Worm (Caenorhabditis elegans) whole organism, young adult: Measurements from ENCODE around the gene F25A2.1.

Experiments used
- B0336.3 ChIP-seq: fragments of 200-800 bp; sonication (Bioruptor generic); IDR thresholded peaks from 2 replicates; pipeline ENCODE4 v1.3.6; 2022; ENCODE audit warnings: missing genetic modification characterization, missing compliant biosample characterization
- F55B11.4 ChIP-seq: sonication (generic microtip); optimal IDR thresholded peaks from 2 replicates; lab custom pipeline; 2016; ENCODE audit warnings: missing compliant biosample characterization, missing genetic modification characterization, borderline replicate concordance; ENCODE audit not compliant: insufficient read depth
- K11D2.4 ChIP-seq: fragments of 200-800 bp; sonication (Bioruptor generic); IDR thresholded peaks from 2 replicates; pipeline ENCODE4 v1.3.6; 2022; ENCODE audit warnings: missing genetic modification reagents, missing genetic modification characterization, missing compliant biosample characterization
- K12H6.12 ChIP-seq: fragments of 200-800 bp; sonication (Bioruptor generic); optimal IDR thresholded peaks from 2 replicates; lab custom pipeline; 2018; ENCODE audit warnings: mild to moderate bottlenecking, missing genetic modification characterization, missing compliant biosample characterization
- T07F8.4 ChIP-seq: sonication (generic microtip); optimal IDR thresholded peaks from 2 replicates; lab custom pipeline; 2016; ENCODE audit warnings: mild to moderate bottlenecking, missing genetic modification characterization, moderate library complexity, missing compliant biosample characterization
- T26A5.8 ChIP-seq: sonication (generic microtip); optimal IDR thresholded peaks from 2 replicates; lab custom pipeline; 2016; ENCODE audit warnings: missing genetic modification characterization, missing compliant biosample characterization
- akir-1 ChIP-seq: fragments of 200-800 bp; sonication (Bioruptor generic); optimal IDR thresholded peaks from 2 replicates; lab custom pipeline; 2018; ENCODE audit warnings: mild to moderate bottlenecking, missing genetic modification characterization, moderate library complexity, missing compliant biosample characterization
- aptf-2 ChIP-seq: fragments of 200-800 bp; sonication (Bioruptor generic); conservative IDR thresholded peaks from 2 replicates; pipeline ENCODE4 v1.3.6; 2022; ENCODE audit warnings: missing genetic modification reagents, missing genetic modification characterization, missing compliant biosample characterization
- athp-1 ChIP-seq: sonication (generic microtip); optimal IDR thresholded peaks from 2 replicates; lab custom pipeline; 2017; ENCODE audit warnings: mild to moderate bottlenecking, missing genetic modification characterization, missing compliant biosample characterization
- ceh-100 ChIP-seq: fragments of 200-800 bp; sonication (Bioruptor generic); IDR thresholded peaks from 2 replicates; pipeline ENCODE4 v1.3.6; 2022; ENCODE audit warnings: missing genetic modification reagents, missing genetic modification characterization, missing compliant biosample characterization
- ceh-58 ChIP-seq: fragments of 200-800 bp; sonication (Bioruptor generic); IDR thresholded peaks from 2 replicates; pipeline ENCODE4 v1.3.6; 2022; ENCODE audit warnings: missing genetic modification characterization, missing compliant biosample characterization
- ceh-79 ChIP-seq: sonication (generic microtip); optimal IDR thresholded peaks from 2 replicates; lab custom pipeline; 2017; ENCODE audit warnings: mild to moderate bottlenecking, missing genetic modification characterization, missing compliant biosample characterization
- chd-7 ChIP-seq: sonication (generic microtip); optimal IDR thresholded peaks from 2 replicates; lab custom pipeline; 2016; ENCODE audit warnings: mild to moderate bottlenecking, missing genetic modification characterization, moderate library complexity, missing compliant biosample characterization
- die-1 ChIP-seq: sonication (generic microtip); optimal IDR thresholded peaks from 2 replicates; lab custom pipeline; 2016; ENCODE audit warnings: missing genotype, mild to moderate bottlenecking, missing genetic modification characterization, missing compliant biosample characterization
- dox-1 ChIP-seq: fragments of 200-800 bp; sonication (Bioruptor generic); IDR thresholded peaks from 2 replicates; pipeline ENCODE4 v1.3.6; 2022; ENCODE audit warnings: missing genetic modification reagents, missing genetic modification characterization, missing compliant biosample characterization
- egl-44 ChIP-seq: fragments of 200-800 bp; sonication (Bioruptor generic); IDR thresholded peaks from 2 replicates; pipeline ENCODE4 v1.3.6; 2022; ENCODE audit warnings: missing genetic modification reagents, missing genetic modification characterization, missing compliant biosample characterization
- fkh-3 ChIP-seq: sonication (generic microtip); optimal IDR thresholded peaks from 2 replicates; lab custom pipeline; 2016; ENCODE audit warnings: mild to moderate bottlenecking, missing genetic modification characterization, missing compliant biosample characterization
- him-1 ChIP-seq: sonication (generic microtip); optimal IDR thresholded peaks from 2 replicates; lab custom pipeline; 2016; ENCODE audit warnings: missing genotype, missing genetic modification reagents, missing genetic modification characterization, missing compliant biosample characterization
- hmg-1.2 ChIP-seq: fragments of 200-800 bp; sonication (Bioruptor generic); IDR thresholded peaks from 2 replicates; pipeline ENCODE4 v1.3.6; 2022; ENCODE audit warnings: missing genetic modification reagents, missing genetic modification characterization, missing compliant biosample characterization
- hmg-20 ChIP-seq: fragments of 200-800 bp; sonication (Bioruptor generic); IDR thresholded peaks from 2 replicates; pipeline ENCODE4 v1.3.6; 2022; ENCODE audit warnings: missing genetic modification reagents, missing genetic modification characterization, missing compliant biosample characterization
- let-526 ChIP-seq: fragments of 200-800 bp; sonication (Bioruptor generic); IDR thresholded peaks from 2 replicates; pipeline ENCODE4 v1.3.6; 2022; ENCODE audit warnings: missing genetic modification reagents, missing genetic modification characterization, missing compliant biosample characterization
- lin-35 ChIP-seq, 3 experiments: fragments of 150-350 bp in 2 of 3; sonication (generic microtip) in 1 of 3; optimal IDR thresholded peaks; 2 replicates each; lab custom pipeline; 2014 to 2018; ENCODE audit warnings: missing biosample characterization in 3 of 3, missing genetic modification characterization in 3 of 3, missing genetic modification reagents in 3 of 3
- lir-1 ChIP-seq: fragments of 200-800 bp; sonication (Bioruptor generic); conservative IDR thresholded peaks from 2 replicates; pipeline ENCODE4 v1.3.6; 2022; ENCODE audit warnings: missing genetic modification reagents, missing genetic modification characterization, missing compliant biosample characterization
- lsy-27 ChIP-seq: sonication (generic microtip); optimal IDR thresholded peaks from 2 replicates; lab custom pipeline; 2017; ENCODE audit warnings: missing genetic modification characterization, mild to moderate bottlenecking, missing compliant biosample characterization, antibody characterized with exemption, missing genotype, borderline replicate concordance; ENCODE audit not compliant: insufficient read depth
- mcd-1 ChIP-seq: fragments of 200-800 bp; sonication (Bioruptor generic); IDR thresholded peaks from 2 replicates; pipeline ENCODE4 v1.3.6; 2022; ENCODE audit warnings: missing genetic modification reagents, missing genetic modification characterization, missing compliant biosample characterization
- mel-28 ChIP-seq: sonication (generic microtip); optimal IDR thresholded peaks from 2 replicates; lab custom pipeline; 2016; ENCODE audit warnings: borderline replicate concordance, mild to moderate bottlenecking, missing genetic modification characterization, missing compliant biosample characterization
- nfya-1 ChIP-seq: sonication (generic microtip); optimal IDR thresholded peaks from 2 replicates; lab custom pipeline; 2017; ENCODE audit warnings: antibody characterized with exemption, missing compliant biosample characterization, missing genetic modification characterization, borderline replicate concordance; ENCODE audit not compliant: insufficient read depth
- nfyb-1 ChIP-seq: fragments of 200-800 bp; sonication (Bioruptor generic); IDR thresholded peaks from 2 replicates; pipeline ENCODE4 v1.3.6; 2022; ENCODE audit warnings: missing genetic modification reagents, missing genetic modification characterization, missing compliant biosample characterization
- nhr-179 ChIP-seq: sonication (generic microtip); optimal IDR thresholded peaks from 2 replicates; lab custom pipeline; 2016; ENCODE audit warnings: mild to moderate bottlenecking, missing genetic modification characterization, missing compliant biosample characterization
- nhr-80 ChIP-seq: sonication (generic microtip); optimal IDR thresholded peaks from 2 replicates; lab custom pipeline; 2016; ENCODE audit warnings: missing genetic modification characterization, missing compliant biosample characterization
- nhr-90 ChIP-seq: sonication (generic microtip); optimal IDR thresholded peaks from 2 replicates; lab custom pipeline; 2016; ENCODE audit warnings: missing genotype, mild to moderate bottlenecking, missing genetic modification characterization, missing compliant biosample characterization
- pbrm-1 ChIP-seq: fragments of 200-800 bp; sonication (Bioruptor generic); IDR thresholded peaks from 2 replicates; pipeline ENCODE4 v1.3.6; 2022; ENCODE audit warnings: missing genetic modification reagents, missing genetic modification characterization, missing compliant biosample characterization
- pha-4 ChIP-seq: fragments of 150-350 bp; sonication (generic microtip); optimal IDR thresholded peaks from 2 replicates; lab custom pipeline; 2014; ENCODE audit warnings: missing biosample characterization, missing genetic modification reagents, missing genetic modification characterization
- rec-8 ChIP-seq, 2 experiments: sonication (generic microtip); optimal IDR thresholded peaks; 2 replicates each; lab custom pipeline; 2016; ENCODE audit warnings: mild to moderate bottlenecking in 2 of 2, missing genetic modification characterization in 2 of 2, missing genetic modification reagents in 2 of 2, missing genotype in 2 of 2, missing biosample characterization in 1 of 2, missing compliant biosample characterization in 1 of 2, moderate library complexity in 1 of 2
- sea-2 ChIP-seq: fragments of 200-800 bp; sonication (Bioruptor generic); IDR thresholded peaks from 2 replicates; pipeline ENCODE4 v1.3.6; 2022; ENCODE audit warnings: missing genetic modification characterization, missing compliant biosample characterization
- snpc-3.4 ChIP-seq: sonication (generic microtip); optimal IDR thresholded peaks from 2 replicates; lab custom pipeline; 2017; ENCODE audit warnings: missing genetic modification characterization, mild to moderate bottlenecking, missing compliant biosample characterization, antibody characterized with exemption, moderate library complexity, missing genotype, missing genetic modification reagents
- sptf-2 ChIP-seq: fragments of 200-800 bp; sonication (Bioruptor generic); optimal IDR thresholded peaks from 2 replicates; lab custom pipeline; 2018; ENCODE audit warnings: mild to moderate bottlenecking, missing genetic modification characterization, missing compliant biosample characterization
- tbp1 ChIP-seq: fragments of 200-800 bp; sonication (Bioruptor generic); optimal IDR thresholded peaks from 2 replicates; lab custom pipeline; 2018; ENCODE audit warnings: mild to moderate bottlenecking, missing genetic modification characterization, missing compliant biosample characterization
- tlf-1 ChIP-seq: fragments of 200-800 bp; sonication (Bioruptor generic); optimal IDR thresholded peaks from 2 replicates; lab custom pipeline; 2018; ENCODE audit warnings: mild to moderate bottlenecking, missing genetic modification characterization, missing compliant biosample characterization
- unc-62 ChIP-seq: fragments of 150-350 bp; optimal IDR thresholded peaks from 2 replicates; lab custom pipeline; 2014; ENCODE audit warnings: missing biosample characterization, missing genetic modification reagents, missing genetic modification characterization
- zfh-2 ChIP-seq: fragments of 200-800 bp; sonication (Bioruptor generic); conservative IDR thresholded peaks from 2 replicates; pipeline ENCODE4 v1.3.6; 2022; ENCODE audit warnings: missing genetic modification reagents, missing genetic modification characterization, missing compliant biosample characterization
- ztf-28 ChIP-seq: fragments of 200-800 bp; sonication (Bioruptor generic); IDR thresholded peaks from 2 replicates; pipeline ENCODE4 v1.3.6; 2022; ENCODE audit warnings: missing genetic modification reagents, missing genetic modification characterization, missing compliant biosample characterization
- ztf-6 ChIP-seq: fragments of 200-800 bp; sonication (Bioruptor generic); IDR thresholded peaks from 2 replicates; pipeline ENCODE4 v1.3.6; 2022; ENCODE audit warnings: missing genetic modification reagents, missing genetic modification characterization, missing compliant biosample characterization

The F25A2.1 gene

ce11 chrV:1149734-1150669, 29.4 kb upstream of the F25A2.1 start:
- TF ChIP-seq mel-28 (tag; lab: Kevin White, UChicago) (no peak), zfh-2 (GFP tag; lab: Robert Waterston, UW) (0 out of 2 replicates have a peak, but pooled peaks have one; percentile 17), tlf-1 (GFP tag; lab: Kevin White, UChicago) (no peak)

ce11 chrV:1151324-1151742, 28.0 kb upstream of the F25A2.1 start:
- peak; percentile 92 for TF ChIP-seq hmg-20 (GFP tag; lab: Robert Waterston, UW)
- TF ChIP-seq ztf-6 (GFP tag; lab: Robert Waterston, UW), result peak; percentile 97
- no peak for TF ChIP-seq F55B11.4 (tag; lab: Kevin White, UChicago)
- no peak for TF ChIP-seq pha-4 (tag; lab: Kevin White, UChicago)
- peak; percentile 97 for TF ChIP-seq athp-1 (tag; lab: Kevin White, UChicago)
- TF ChIP-seq lir-1, result peak; percentile 92
- no peak for TF ChIP-seq akir-1 (GFP tag; lab: Kevin White, UChicago)
- TF ChIP-seq snpc-3.4 (tag; lab: Kevin White, UChicago), result no peak
- peak; percentile 83 for TF ChIP-seq sptf-2 (GFP tag; lab: Kevin White, UChicago)
- TF ChIP-seq nhr-90, result peak; percentile 98
- no peak for TF ChIP-seq lsy-27 (tag; lab: Kevin White, UChicago)
- TF ChIP-seq tbp1, result peak; percentile 77
- TF ChIP-seq mel-28 (tag; lab: Kevin White, UChicago), result peak; percentile 81
- TF ChIP-seq die-1, result peak; percentile 81
- TF ChIP-seq fkh-3 (tag; lab: Kevin White, UChicago), result peak; percentile 61
- TF ChIP-seq nhr-179 (tag; lab: Kevin White, UChicago), result peak; percentile 72
- peak; percentile 100 for TF ChIP-seq nhr-80 (tag; lab: Kevin White, UChicago)
- TF ChIP-seq let-526, result peak; percentile 96
- TF ChIP-seq nfya-1, result no peak
- TF ChIP-seq T26A5.8 (tag; lab: Kevin White, UChicago), result no peak
- TF ChIP-seq rec-8 (tag; optimal IDR thresholded peaks at IDR 0.05; lab: Kevin White, UChicago), result no peak
- TF ChIP-seq ztf-28 (GFP tag; lab: Robert Waterston, UW), result 0 out of 2 replicates have a peak, but pooled peaks have one; percentile 51
- TF ChIP-seq pbrm-1 (GFP tag; lab: Robert Waterston, UW), result peak; percentile 99
- TF ChIP-seq dox-1 (GFP tag; lab: Robert Waterston, UW), result peak; percentile 99
- TF ChIP-seq K12H6.12 (tag; lab: Kevin White, UChicago), result peak; percentile 100
- peak; percentile 98 for TF ChIP-seq nfyb-1
- peak; percentile 96 for TF ChIP-seq sea-2
- TF ChIP-seq unc-62 (GFP tag; lab: Kevin White, UChicago), result no peak
- TF ChIP-seq ceh-58 (GFP tag; lab: Robert Waterston, UW), result 0 out of 2 replicates have a peak, but pooled peaks have one; percentile 69
- TF ChIP-seq K11D2.4 (GFP tag; lab: Robert Waterston, UW), result peak; percentile 99
- TF ChIP-seq lin-35 (GFP tag; optimal IDR thresholded peaks at IDR 0.05; lab: Kevin White, UChicago), result peak in 2 of 3 experiments; percentile 19 to 96
- peak; percentile 93 for TF ChIP-seq hmg-1.2 (GFP tag; lab: Robert Waterston, UW)
- TF ChIP-seq chd-7 (tag; lab: Kevin White, UChicago), result peak; percentile 100
- TF ChIP-seq egl-44 (GFP tag; lab: Robert Waterston, UW), result peak; percentile 98
- 0 out of 2 replicates have a peak, but pooled peaks have one; percentile 61 for TF ChIP-seq aptf-2 (GFP tag; lab: Robert Waterston, UW)
- TF ChIP-seq ceh-100, result peak; percentile 83
- peak; percentile 81 for TF ChIP-seq T07F8.4 (tag; lab: Kevin White, UChicago)
- TF ChIP-seq ceh-79 (tag; lab: Kevin White, UChicago), result peak; percentile 77
- TF ChIP-seq B0336.3 (GFP tag; lab: Robert Waterston, UW), result peak; percentile 100
- TF ChIP-seq him-1 (tag; lab: Kevin White, UChicago), result no peak
- peak; percentile 95 for TF ChIP-seq mcd-1 (GFP tag; lab: Robert Waterston, UW)
